Worm (Caenorhabditis elegans) whole organism, L1 larva: ENCODE data around the gene C55B6.4.

Experiments used
- C16A3.4 ChIP-seq: fragments of 150-350 bp; optimal IDR thresholded peaks from 2 replicates; lab custom pipeline; 2014; ENCODE audit warnings: missing biosample characterization, missing genetic modification characterization
- F16B12.6 ChIP-seq: fragments of 150-350 bp; optimal IDR thresholded peaks from 2 replicates; lab custom pipeline; 2014; ENCODE audit warnings: missing biosample characterization, missing genetic modification characterization
- aha-1 ChIP-seq: fragments of 150-350 bp; optimal IDR thresholded peaks from 2 replicates; lab custom pipeline; 2014; ENCODE audit warnings: missing biosample characterization, missing genetic modification characterization
- alr-1 ChIP-seq: fragments of 200-800 bp; sonication (Bioruptor generic); optimal IDR thresholded peaks from 2 replicates; lab custom pipeline; 2018; ENCODE audit warnings: borderline replicate concordance, mild to moderate bottlenecking, missing genetic modification characterization, missing compliant biosample characterization
- aly-2 ChIP-seq: fragments of 150-350 bp; optimal IDR thresholded peaks from 2 replicates; lab custom pipeline; 2014; ENCODE audit warnings: missing biosample characterization, missing genetic modification characterization
- blmp-1 ChIP-seq: fragments of 150-350 bp; optimal IDR thresholded peaks from 2 replicates; lab custom pipeline; 2014; ENCODE audit warnings: missing biosample characterization, missing genetic modification characterization
- ceh-8 ChIP-seq: fragments of 200-800 bp; sonication (Bioruptor generic); optimal IDR thresholded peaks from 2 replicates; lab custom pipeline; 2018; ENCODE audit warnings: mild to moderate bottlenecking, missing genetic modification characterization, moderate library complexity, missing compliant biosample characterization
- ceh-90 ChIP-seq: sonication (generic microtip); optimal IDR thresholded peaks from 2 replicates; lab custom pipeline; 2016; ENCODE audit warnings: missing genetic modification characterization, missing compliant biosample characterization
- ces-1 ChIP-seq: fragments of 150-350 bp; optimal IDR thresholded peaks from 2 replicates; lab custom pipeline; 2014; ENCODE audit warnings: missing biosample characterization, missing genetic modification reagents, missing genetic modification characterization
- dsc-1 ChIP-seq: sonication (generic microtip); optimal IDR thresholded peaks from 2 replicates; lab custom pipeline; 2016; ENCODE audit warnings: mild to moderate bottlenecking, missing genetic modification characterization, missing compliant biosample characterization
- efl-3 ChIP-seq: fragments of 200-800 bp; sonication (Bioruptor generic); optimal IDR thresholded peaks from 2 replicates; lab custom pipeline; 2018; ENCODE audit warnings: mild to moderate bottlenecking, missing genetic modification characterization, missing compliant biosample characterization
- elt-3 ChIP-seq, 6 experiments: fragments of 150-350 bp in 1 of 6; sonication (generic microtip); optimal IDR thresholded peaks; 2 replicates each; lab custom pipeline; 2017 to 2018; ENCODE audit warnings: missing biosample characterization in 6 of 6, missing genetic modification characterization in 6 of 6, inconsistent platforms in 1 of 6
- ets-5 ChIP-seq: fragments of 200-800 bp; sonication (Bioruptor generic); IDR thresholded peaks from 2 replicates; pipeline ENCODE4 v1.3.6; 2022; ENCODE audit warnings: missing genetic modification characterization, missing compliant biosample characterization
- fkh-8 ChIP-seq: sonication (generic microtip); optimal IDR thresholded peaks from 2 replicates; lab custom pipeline; 2016; ENCODE audit warnings: mild to moderate bottlenecking, missing genetic modification characterization, missing compliant biosample characterization
- grh-1 ChIP-seq: fragments of 200-800 bp; sonication (Bioruptor generic); IDR thresholded peaks from 2 replicates; pipeline ENCODE4 v1.3.6; 2022; ENCODE audit warnings: missing genetic modification reagents, missing genetic modification characterization, missing compliant biosample characterization
- hlh-17 ChIP-seq: fragments of 200-800 bp; sonication (Bioruptor generic); optimal IDR thresholded peaks from 2 replicates; lab custom pipeline; 2018; ENCODE audit warnings: missing genetic modification characterization, mild to moderate bottlenecking, missing compliant biosample characterization, moderate library complexity, borderline replicate concordance
- hpl-2 ChIP-seq: fragments of 150-350 bp; optimal IDR thresholded peaks from 2 replicates; lab custom pipeline; 2014; ENCODE audit warnings: missing biosample characterization, missing genetic modification reagents, missing genetic modification characterization
- irx-1 ChIP-seq: sonication (generic microtip); optimal IDR thresholded peaks from 2 replicates; lab custom pipeline; 2016; ENCODE audit warnings: missing genetic modification characterization, missing compliant biosample characterization
- lin-13 ChIP-seq: fragments of 150-350 bp; optimal IDR thresholded peaks from 2 replicates; lab custom pipeline; 2014; ENCODE audit warnings: missing biosample characterization, missing genetic modification reagents, missing genetic modification characterization
- lin-14 ChIP-seq: fragments of 200-800 bp; sonication (Bioruptor generic); optimal IDR thresholded peaks from 2 replicates; lab custom pipeline; 2018; ENCODE audit warnings: mild to moderate bottlenecking, missing genetic modification characterization, moderate library complexity, missing compliant biosample characterization
- lin-35 ChIP-seq, 2 experiments: fragments of 150-350 bp; optimal IDR thresholded peaks; 2 replicates each; lab custom pipeline; 2014; ENCODE audit warnings: missing biosample characterization in 2 of 2, missing genetic modification characterization in 2 of 2, missing genetic modification reagents in 2 of 2
- lin-39 ChIP-seq: fragments of 150-350 bp; optimal IDR thresholded peaks from 2 replicates; lab custom pipeline; 2014; ENCODE audit warnings: missing biosample characterization, missing genetic modification reagents, missing genetic modification characterization
- lir-3 ChIP-seq: sonication (generic microtip); optimal IDR thresholded peaks from 2 replicates; lab custom pipeline; 2016; ENCODE audit warnings: mild to moderate bottlenecking, missing genetic modification characterization, moderate library complexity, missing compliant biosample characterization; ENCODE audit not compliant: poor library complexity
- mep-1 ChIP-seq: fragments of 150-350 bp; optimal IDR thresholded peaks from 2 replicates; lab custom pipeline; 2014; ENCODE audit warnings: missing biosample characterization, missing genetic modification characterization
- nhr-11 ChIP-seq: fragments of 150-350 bp; optimal IDR thresholded peaks from 2 replicates; lab custom pipeline; 2014; ENCODE audit warnings: missing biosample characterization, missing genetic modification characterization
- nhr-19 ChIP-seq: fragments of 200-800 bp; sonication (Bioruptor generic); conservative IDR thresholded peaks from 2 replicates; pipeline ENCODE4 v1.3.6; 2022; ENCODE audit warnings: missing genetic modification characterization, missing compliant biosample characterization
- nhr-20 ChIP-seq: sonication (generic microtip); optimal IDR thresholded peaks from 2 replicates; lab custom pipeline; 2016; ENCODE audit warnings: mild to moderate bottlenecking, missing genetic modification characterization, missing compliant biosample characterization
- nhr-47 ChIP-seq: sonication (generic microtip); optimal IDR thresholded peaks from 2 replicates; lab custom pipeline; 2016; ENCODE audit warnings: mild to moderate bottlenecking, missing genetic modification characterization, moderate library complexity, missing compliant biosample characterization
- nhr-71 ChIP-seq: sonication (generic microtip); optimal IDR thresholded peaks from 2 replicates; lab custom pipeline; 2016; ENCODE audit warnings: mild to moderate bottlenecking, missing genetic modification characterization, moderate library complexity, missing compliant biosample characterization
- nhr-76 ChIP-seq: sonication (generic microtip); optimal IDR thresholded peaks from 2 replicates; lab custom pipeline; 2017; ENCODE audit warnings: missing biosample characterization, missing genetic modification characterization
- pag-3 ChIP-seq: sonication (generic microtip); optimal IDR thresholded peaks from 2 replicates; lab custom pipeline; 2017; ENCODE audit warnings: missing genetic modification characterization, mild to moderate bottlenecking, missing compliant biosample characterization, antibody characterized with exemption, borderline replicate concordance; ENCODE audit not compliant: insufficient read depth
- pax-3 ChIP-seq: fragments of 200-800 bp; sonication (Bioruptor generic); optimal IDR thresholded peaks from 2 replicates; lab custom pipeline; 2018; ENCODE audit warnings: mild to moderate bottlenecking, missing genetic modification characterization, moderate library complexity, missing compliant biosample characterization
- pqm-1 ChIP-seq: sonication (generic microtip); optimal IDR thresholded peaks from 3 replicates; lab custom pipeline; 2017; ENCODE audit warnings: missing biosample characterization, missing genetic modification characterization
- skn-1 ChIP-seq: fragments of 150-350 bp; optimal IDR thresholded peaks from 2 replicates; lab custom pipeline; 2014; ENCODE audit warnings: missing biosample characterization, missing genetic modification characterization
- snpc-4 ChIP-seq: fragments of 150-350 bp; optimal IDR thresholded peaks from 2 replicates; lab custom pipeline; 2014; ENCODE audit warnings: missing biosample characterization, missing genetic modification characterization
- snu-23 ChIP-seq: sonication (generic microtip); optimal IDR thresholded peaks from 2 replicates; lab custom pipeline; 2016; ENCODE audit warnings: missing genetic modification characterization, missing compliant biosample characterization
- sox-4 ChIP-seq: sonication (generic microtip); optimal IDR thresholded peaks from 2 replicates; lab custom pipeline; 2016; ENCODE audit warnings: missing genetic modification characterization, missing compliant biosample characterization
- sptf-1 ChIP-seq: fragments of 150-350 bp; optimal IDR thresholded peaks from 2 replicates; lab custom pipeline; 2014; ENCODE audit warnings: missing biosample characterization, missing genetic modification characterization
- sup-37 ChIP-seq: fragments of 200-800 bp; sonication (Bioruptor generic); optimal IDR thresholded peaks from 2 replicates; lab custom pipeline; 2018; ENCODE audit warnings: mild to moderate bottlenecking, missing genetic modification characterization, missing compliant biosample characterization
- swsn-7 ChIP-seq: sonication (generic microtip); optimal IDR thresholded peaks from 2 replicates; lab custom pipeline; 2016; ENCODE audit warnings: missing genetic modification characterization, missing compliant biosample characterization
- tbx-2 ChIP-seq: sonication (generic microtip); optimal IDR thresholded peaks from 2 replicates; lab custom pipeline; 2016; ENCODE audit warnings: missing genetic modification characterization, missing compliant biosample characterization
- tlp-1 ChIP-seq: fragments of 150-350 bp; optimal IDR thresholded peaks from 2 replicates; lab custom pipeline; 2014; ENCODE audit warnings: missing biosample characterization, missing genetic modification characterization
- unc-130 ChIP-seq: fragments of 150-350 bp; optimal IDR thresholded peaks from 2 replicates; lab custom pipeline; 2017; ENCODE audit warnings: missing biosample characterization, missing genetic modification characterization, inconsistent platforms
- unc-86 ChIP-seq: sonication (generic microtip); optimal IDR thresholded peaks from 2 replicates; lab custom pipeline; 2016; ENCODE audit warnings: missing genetic modification characterization, missing compliant biosample characterization
- vab-15 ChIP-seq: sonication (generic microtip); optimal IDR thresholded peaks from 2 replicates; lab custom pipeline; 2017; ENCODE audit warnings: missing genotype, mild to moderate bottlenecking, missing genetic modification characterization, missing compliant biosample characterization
- xbp-1 ChIP-seq: sonication (generic microtip); optimal IDR thresholded peaks from 2 replicates; lab custom pipeline; 2016; ENCODE audit warnings: missing genetic modification characterization, missing compliant biosample characterization
- zag-1 ChIP-seq: fragments of 150-350 bp; optimal IDR thresholded peaks from 2 replicates; lab custom pipeline; 2014; ENCODE audit warnings: missing biosample characterization, missing genetic modification characterization
- ztf-4 ChIP-seq: fragments of 150-350 bp; optimal IDR thresholded peaks from 2 replicates; lab custom pipeline; 2014; ENCODE audit warnings: missing biosample characterization, missing genetic modification characterization

C55B6.4 gene

DNA sequence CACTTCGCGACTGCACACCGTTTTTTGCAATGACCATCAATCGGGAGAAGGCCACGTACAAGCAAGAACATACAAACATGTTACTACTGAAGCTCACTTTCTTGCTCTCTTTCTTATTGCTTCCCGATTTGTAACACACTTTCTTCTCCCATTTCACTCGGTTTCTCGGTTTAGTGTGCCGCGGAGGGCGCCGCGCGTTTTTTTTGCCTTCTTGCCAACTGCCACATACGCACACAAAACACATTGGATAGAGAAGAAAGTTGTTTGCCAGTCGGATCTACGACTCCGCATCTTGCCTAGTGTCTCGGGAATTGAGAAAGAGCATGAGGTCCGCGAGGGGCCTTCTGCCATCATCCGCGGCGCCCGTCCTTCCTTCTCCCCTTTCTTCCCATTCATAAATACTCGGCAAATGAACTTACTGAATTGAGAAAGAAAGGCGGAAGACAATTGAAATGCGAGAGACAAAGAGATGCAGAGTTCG, 47.3 kb upstream of the C55B6.4 start (continued):
- TF ChIP-seq lin-39 (tag; lab: Kevin White, UChicago) = no peak
- TF ChIP-seq efl-3 (GFP tag; lab: Kevin White, UChicago) = no peak
- peak; percentile 57 for TF ChIP-seq nhr-47 (tag; lab: Kevin White, UChicago)
- no peak for TF ChIP-seq nhr-76 (tag; lab: Kevin White, UChicago)
- peak; percentile 46 for TF ChIP-seq nhr-19 (GFP tag; lab: Robert Waterston, UW)
- TF ChIP-seq nhr-11 (tag; lab: Kevin White, UChicago) = no peak
- TF ChIP-seq sox-4 (tag; lab: Kevin White, UChicago) = no peak
- TF ChIP-seq dsc-1 (tag; lab: Kevin White, UChicago) = peak; percentile 73
- no peak for TF ChIP-seq tlp-1 (tag; lab: Kevin White, UChicago)
- TF ChIP-seq ets-5 (GFP tag; lab: Robert Waterston, UW) = no peak
- no peak for TF ChIP-seq hpl-2 (GFP tag; lab: Kevin White, UChicago)
- TF ChIP-seq snu-23 (GFP tag; lab: Kevin White, UChicago) = peak; percentile 63
- no peak for TF ChIP-seq vab-15
- no peak for TF ChIP-seq unc-130
- no peak for TF ChIP-seq pax-3 (tag; lab: Kevin White, UChicago)
- no peak for TF ChIP-seq elt-3 (tag; optimal IDR thresholded peaks at IDR 0.05; lab: Kevin White, UChicago)
- no peak for TF ChIP-seq sptf-1
- peak; percentile 7 for TF ChIP-seq skn-1 (tag; lab: Kevin White, UChicago)
- no peak for TF ChIP-seq lir-3
- TF ChIP-seq grh-1 (GFP tag; lab: Robert Waterston, UW) = no peak
- peak; percentile 74 for TF ChIP-seq swsn-7 (tag; lab: Kevin White, UChicago)
- no peak for TF ChIP-seq blmp-1 (tag; lab: Kevin White, UChicago)
- TF ChIP-seq hlh-17 = no peak
- TF ChIP-seq snpc-4 (tag; lab: Kevin White, UChicago) = no peak
- no peak for TF ChIP-seq lin-13 (GFP tag; lab: Kevin White, UChicago)
- TF ChIP-seq C16A3.4 = no peak
- no peak for TF ChIP-seq aha-1 (tag; lab: Kevin White, UChicago)
- TF ChIP-seq ztf-4 (tag; lab: Kevin White, UChicago) = no peak
- TF ChIP-seq pqm-1 (tag; lab: Kevin White, UChicago) = no peak
- TF ChIP-seq F16B12.6 = no peak
- TF ChIP-seq nhr-71 (tag; lab: Kevin White, UChicago) = peak; percentile 84
- TF ChIP-seq ceh-8 (GFP tag; lab: Kevin White, UChicago) = peak; percentile 3
- TF ChIP-seq lin-35 (GFP tag; optimal IDR thresholded peaks at IDR 0.05; lab: Kevin White, UChicago) = peak in 1 of 2 experiments; percentile 0
- peak; percentile 67 for TF ChIP-seq irx-1 (tag; lab: Kevin White, UChicago)
- no peak for TF ChIP-seq zag-1 (tag; lab: Kevin White, UChicago)

DNA sequence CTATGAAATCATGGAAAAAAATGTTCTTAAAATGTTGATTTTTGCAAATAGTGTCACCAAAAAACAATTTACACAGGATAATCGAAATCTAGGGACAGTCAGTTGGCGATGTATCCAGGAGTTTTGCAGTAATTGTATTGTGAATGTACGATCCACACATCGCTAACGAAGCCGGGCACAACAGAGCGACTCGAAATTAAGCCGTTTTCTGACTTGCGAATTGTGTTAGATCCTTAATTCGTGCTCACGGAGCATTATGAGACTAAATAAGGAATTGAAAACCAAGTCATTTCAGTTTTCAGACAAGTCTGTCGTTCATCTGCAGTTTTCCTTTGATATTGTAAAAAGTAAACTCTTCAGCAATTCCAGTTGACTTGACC, 46.6 kb upstream of the C55B6.4 start:
- TF ChIP-seq ceh-8 (GFP tag; lab: Kevin White, UChicago) = no peak
- no peak for TF ChIP-seq sup-37 (GFP tag; lab: Kevin White, UChicago)
- no peak for TF ChIP-seq aly-2 (tag; lab: Kevin White, UChicago)
- TF ChIP-seq, all 84 proteins: peak for 0

DNA sequence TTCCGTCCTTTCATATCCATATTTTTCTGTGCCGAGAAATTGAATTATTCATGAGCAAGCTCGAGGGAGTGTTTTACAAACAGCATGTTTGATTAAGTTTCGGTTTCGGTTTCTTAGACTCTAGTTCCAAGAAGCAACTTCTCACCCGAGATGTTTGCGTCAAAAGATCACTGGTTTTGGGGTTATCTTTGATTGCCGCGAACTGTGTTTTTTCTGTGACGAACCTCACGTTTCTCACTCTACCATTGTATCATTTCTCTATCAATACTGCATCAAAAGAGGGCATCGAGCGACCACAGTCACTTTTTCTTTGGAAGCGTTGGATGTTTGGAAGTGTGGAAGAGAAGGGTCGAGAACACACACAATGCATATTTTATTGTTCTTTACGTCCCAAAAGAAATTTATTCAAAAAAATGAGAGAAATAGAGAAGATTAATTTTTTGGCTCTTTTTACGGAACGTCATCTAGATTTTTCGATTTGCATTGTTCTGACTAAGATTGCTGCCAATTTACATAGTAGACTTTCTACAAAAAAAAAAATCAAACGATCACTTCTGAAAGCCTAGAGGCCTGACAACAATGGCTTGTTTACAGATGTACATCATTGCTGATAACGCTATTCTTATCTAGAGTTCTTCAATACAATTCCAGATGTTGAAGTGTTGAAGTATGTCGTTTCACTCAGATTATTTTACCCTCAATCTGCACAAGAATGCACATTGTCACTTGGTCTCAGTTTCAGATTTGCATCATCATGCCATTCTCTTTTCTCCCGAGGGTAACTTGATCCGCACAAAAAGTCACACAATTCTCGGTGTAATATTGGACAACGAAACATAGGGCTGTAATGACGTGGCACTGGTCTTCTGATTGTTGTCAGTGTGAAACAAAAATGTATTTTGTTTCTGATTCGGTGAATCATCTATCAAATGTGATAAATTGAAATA, 45.9 kb upstream of the C55B6.4 start:
- TF ChIP-seq fkh-8 (peak; percentile 31), pag-3 (tag; lab: Kevin White, UChicago) (peak; percentile 75), nhr-47 (tag; lab: Kevin White, UChicago) (peak; percentile 18), mep-1 (tag; lab: Kevin White, UChicago) (peak; percentile 1), F16B12.6 (no peak), unc-86 (tag; lab: Kevin White, UChicago) (peak; percentile 57), tbx-2 (tag; lab: Kevin White, UChicago) (no peak), nhr-20 (peak; percentile 17), xbp-1 (peak; percentile 34), alr-1 (tag; lab: Kevin White, UChicago) (no peak), ces-1 (GFP tag; lab: Kevin White, UChicago) (no peak), nhr-71 (tag; lab: Kevin White, UChicago) (peak; percentile 47), elt-3 (tag; optimal IDR thresholded peaks at IDR 0.05; lab: Kevin White, UChicago) (no peak), ceh-90 (tag; lab: Kevin White, UChicago) (no peak), ceh-8 (GFP tag; lab: Kevin White, UChicago) (peak; percentile 21), lin-14 (GFP tag; lab: Kevin White, UChicago) (peak; percentile 38)
